Fruit fly (Drosophila melanogaster): Measurements from ENCODE around the gene CG34051.

The CG34051 gene

DNA sequence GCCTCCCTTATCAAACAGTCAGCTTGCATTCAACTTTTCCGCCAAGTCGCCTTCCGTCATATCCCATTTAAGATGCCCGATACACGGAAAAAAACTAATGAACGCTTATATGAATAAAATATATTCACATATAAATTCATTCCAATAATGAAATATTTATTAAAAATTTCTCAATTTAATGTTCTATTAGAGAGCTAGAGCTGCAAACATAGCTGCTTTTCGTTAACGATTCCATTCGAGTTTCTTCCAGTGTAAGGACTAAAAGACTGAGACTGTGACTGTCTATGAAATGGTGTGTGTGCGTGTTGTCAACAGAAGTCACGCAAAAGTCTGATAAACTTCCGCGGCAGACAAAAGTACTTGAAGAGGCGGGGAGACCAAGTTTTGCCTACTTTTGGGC lies 30.7 kb downstream of the CG34051 start (continued):
- TF ChIP-seq CG16815 (GFP tag; optimal IDR thresholded peaks at IDR 0.05): peak; percentile 15
- TF ChIP-seq gcm (GFP tag; optimal IDR thresholded peaks at IDR 0.05): no peak
- no peak for TF ChIP-seq CG33557 (GFP tag; optimal IDR thresholded peaks at IDR 0.05)
- peak; percentile 64 for TF ChIP-seq Med (GFP tag)
- TF ChIP-seq CG12942 (GFP tag; optimal IDR thresholded peaks at IDR 0.05): peak; percentile 4
- peak; percentile 33 for TF ChIP-seq az2 (GFP tag; optimal IDR thresholded peaks at IDR 0.05)
- no peak for TF ChIP-seq tna (GFP tag; IDR thresholded peaks at IDR 0.05; ENCODE audit: partially characterized antibody)
- TF ChIP-seq CG14441 (GFP tag; IDR thresholded peaks at IDR 0.05): no peak
- peak; percentile 20 for TF ChIP-seq CG9817 (tag; optimal IDR thresholded peaks at IDR 0.05)
- peak; percentile 71 for TF ChIP-seq CG2678 (tag; optimal IDR thresholded peaks at IDR 0.05)
- TF ChIP-seq D19A (tag; optimal IDR thresholded peaks at IDR 0.05): peak; percentile 23
- TF ChIP-seq CG4707 (GFP tag; optimal IDR thresholded peaks at IDR 0.05): peak; percentile 29
- peak; percentile 82 for TF ChIP-seq CG18599 (GFP tag; optimal IDR thresholded peaks at IDR 0.05)
- TF ChIP-seq Dbx (GFP tag; IDR thresholded peaks at IDR 0.05): peak; percentile 60; the same call in 2 of the 3 replicates
- TF ChIP-seq nau (GFP tag; optimal IDR thresholded peaks at IDR 0.05): peak; percentile 33
- TF ChIP-seq chm (GFP tag; IDR thresholded peaks at IDR 0.05): peak; percentile 61; the same call in 1 of the 2 replicates
- peak; percentile 62 for TF ChIP-seq Hmr (GFP tag; optimal IDR thresholded peaks at IDR 0.05)
- peak; percentile 42 for TF ChIP-seq unpg (GFP tag; optimal IDR thresholded peaks at IDR 0.05)
- TF ChIP-seq Neu2 (GFP tag; optimal IDR thresholded peaks at IDR 0.05; ENCODE audit: borderline replicate concordance): no peak
- TF ChIP-seq Blimp-1 (GFP tag; optimal IDR thresholded peaks at IDR 0.05): peak; percentile 47
- peak; percentile 29 for TF ChIP-seq CG18619 (GFP tag; optimal IDR thresholded peaks at IDR 0.05)
- no peak for TF ChIP-seq Stat92E (GFP tag; optimal IDR thresholded peaks at IDR 0.05)
- TF ChIP-seq Ptx1 (GFP tag; IDR thresholded peaks at IDR 0.05): peak; percentile 43
- TF ChIP-seq PHDP (tag; optimal IDR thresholded peaks at IDR 0.05): peak; percentile 53
- TF ChIP-seq NfI (GFP tag; optimal IDR thresholded peaks at IDR 0.05): peak; percentile 42
- TF ChIP-seq sr (GFP tag; IDR thresholded peaks at IDR 0.05): no peak
- TF ChIP-seq CG15011 (GFP tag; optimal IDR thresholded peaks at IDR 0.05): peak; percentile 21
- TF ChIP-seq luna (GFP tag; optimal IDR thresholded peaks at IDR 0.05): no peak
- TF ChIP-seq CG10366 (GFP tag; IDR thresholded peaks at IDR 0.05): peak; percentile 28; the same call in 1 of the 2 replicates
- no peak for TF ChIP-seq ac (GFP tag; optimal IDR thresholded peaks at IDR 0.05)
- no peak for TF ChIP-seq Mes4 (GFP tag; optimal IDR thresholded peaks at IDR 0.05)
- no peak for TF ChIP-seq CG7357 (GFP tag; IDR thresholded peaks at IDR 0.05)
- TF ChIP-seq caup (GFP tag; optimal IDR thresholded peaks at IDR 0.05; ENCODE audit: severe bottlenecking): peak; percentile 49
- 0 out of 2 replicates have a peak, but pooled peaks have one; percentile 20 for TF ChIP-seq esg (GFP tag; conservative IDR thresholded peaks at IDR 0.05)
- TF ChIP-seq ap (GFP tag; IDR thresholded peaks at IDR 0.05): 0 out of 2 replicates have a peak, but pooled peaks have one; percentile 19
- peak; percentile 31 for TF ChIP-seq bcd (GFP tag; optimal IDR thresholded peaks at IDR 0.05)
- peak; percentile 6 for TF ChIP-seq exex (tag; optimal IDR thresholded peaks at IDR 0.05)
- TF ChIP-seq tin (GFP tag; optimal IDR thresholded peaks at IDR 0.05): peak; percentile 19
- peak; percentile 31 for TF ChIP-seq CG13894 (tag; optimal IDR thresholded peaks at IDR 0.05)
- TF ChIP-seq CG1529 (GFP tag; optimal IDR thresholded peaks at IDR 0.05): no peak
- peak; percentile 16 for TF ChIP-seq tio (GFP tag; optimal IDR thresholded peaks at IDR 0.05)
- TF ChIP-seq grau (tag; optimal IDR thresholded peaks at IDR 0.05): peak; percentile 58
- peak; percentile 39; the same call in 1 of the 2 replicates for TF ChIP-seq CG14014 (GFP tag; IDR thresholded peaks at IDR 0.05)
- TF ChIP-seq zf30C (GFP tag; optimal IDR thresholded peaks at IDR 0.05): no peak
- TF ChIP-seq amos (GFP tag; IDR thresholded peaks at IDR 0.05; ENCODE audit: partially characterized antibody): no peak
- TF ChIP-seq Fer2 (tag; optimal IDR thresholded peaks at IDR 0.05): no peak
- peak; percentile 7 for TF ChIP-seq CG10274 (GFP tag; optimal IDR thresholded peaks at IDR 0.05)
- TF ChIP-seq dimm (GFP tag; IDR thresholded peaks at IDR 0.05): no peak
- peak; percentile 55 for TF ChIP-seq Rfx (GFP tag; IDR thresholded peaks at IDR 0.05)
